Fruit fly (Drosophila melanogaster) whole organism, prepupa: ENCODE data around the gene CG31697.

Source experiments
- CG10669 ChIP-seq: fragments of 200-800 bp; sonication (Bioruptor generic); optimal IDR thresholded peaks from 3 replicates; lab custom pipeline; 2018; ENCODE audit warnings: missing biosample characterization, mild to moderate bottlenecking, missing genetic modification characterization, moderate library complexity
- CG11762 ChIP-seq: fragments of 200-800 bp; sonication (Bioruptor generic); optimal IDR thresholded peaks from 3 replicates; lab custom pipeline; 2016; ENCODE audit warnings: missing biosample characterization, missing genetic modification characterization; ENCODE audit not compliant: insufficient read depth
- CG11902 ChIP-seq: fragments of 200-800 bp; sonication (Bioruptor generic); optimal IDR thresholded peaks from 3 replicates; lab custom pipeline; 2016; ENCODE audit warnings: missing biosample characterization, missing genetic modification characterization
- CG1621 ChIP-seq: fragments of 200-800 bp; sonication (Bioruptor generic); optimal IDR thresholded peaks from 3 replicates; lab custom pipeline; 2018; ENCODE audit warnings: missing biosample characterization, mild to moderate bottlenecking, missing genetic modification characterization
- CG16779 ChIP-seq: fragments of 200-800 bp; sonication (Bioruptor generic); optimal IDR thresholded peaks from 3 replicates; lab custom pipeline; 2017; ENCODE audit warnings: missing biosample characterization, mild to moderate bottlenecking, missing genetic modification characterization
- CG3032 ChIP-seq: fragments of 200-800 bp; optimal IDR thresholded peaks from 2 replicates; lab custom pipeline; 2019; ENCODE audit warnings: missing biosample characterization, mild to moderate bottlenecking, missing genetic modification characterization, moderate library complexity
- CG32006 ChIP-seq: fragments of 200-800 bp; sonication (Bioruptor generic); optimal IDR thresholded peaks from 3 replicates; lab custom pipeline; 2017; ENCODE audit warnings: missing biosample characterization, mild to moderate bottlenecking, missing genetic modification characterization
- CG34406 ChIP-seq: fragments of 200-800 bp; sonication (Bioruptor generic); optimal IDR thresholded peaks from 3 replicates; lab custom pipeline; 2016; ENCODE audit warnings: missing biosample characterization, missing genetic modification characterization
- CG3919 ChIP-seq: fragments of 200-800 bp; sonication (Bioruptor generic); optimal IDR thresholded peaks from 3 replicates; lab custom pipeline; 2016; ENCODE audit warnings: missing biosample characterization, missing genetic modification characterization
- CG4318 ChIP-seq: fragments of 200-800 bp; sonication (Bioruptor generic); optimal IDR thresholded peaks from 3 replicates; lab custom pipeline; 2017; ENCODE audit warnings: missing biosample characterization, mild to moderate bottlenecking, missing genetic modification characterization
- CG6163 ChIP-seq: fragments of 200-800 bp; sonication (Bioruptor generic); IDR thresholded peaks from 3 replicates; pipeline ENCODE4 v1.3.6; 2022; ENCODE audit warnings: missing biosample characterization, missing genetic modification characterization
- CG6792 ChIP-seq: fragments of 200-800 bp; sonication (Bioruptor generic); optimal IDR thresholded peaks from 3 replicates; lab custom pipeline; 2016; ENCODE audit warnings: missing biosample characterization, missing genetic modification characterization
- CG6808 ChIP-seq: fragments of 200-800 bp; sonication (Bioruptor generic); optimal IDR thresholded peaks from 3 replicates; lab custom pipeline; 2017; ENCODE audit warnings: missing biosample characterization, missing genetic modification characterization, mild to moderate bottlenecking, moderate library complexity, missing genetic modification reagents
- CG6854 ChIP-seq: fragments of 200-800 bp; sonication (Bioruptor generic); optimal IDR thresholded peaks from 2 replicates; lab custom pipeline; 2017; ENCODE audit warnings: missing biosample characterization, mild to moderate bottlenecking, missing genetic modification characterization
- CG8119 ChIP-seq: fragments of 200-800 bp; sonication (Bioruptor generic); IDR thresholded peaks from 3 replicates; pipeline ENCODE4 v1.3.6; 2022; ENCODE audit warnings: missing biosample characterization, missing genetic modification characterization
- CG8319 ChIP-seq: fragments of 200-800 bp; sonication (Bioruptor generic); optimal IDR thresholded peaks from 3 replicates; lab custom pipeline; 2016; ENCODE audit warnings: missing biosample characterization, missing genetic modification characterization
- CG9139 ChIP-seq: fragments of 200-800 bp; sonication (Bioruptor generic); optimal IDR thresholded peaks from 3 replicates; lab custom pipeline; 2017; ENCODE audit warnings: missing biosample characterization, mild to moderate bottlenecking, missing genetic modification characterization
- Eip75B ChIP-seq: fragments of 200-800 bp; sonication (Bioruptor generic); optimal IDR thresholded peaks from 3 replicates; lab custom pipeline; 2016; ENCODE audit warnings: missing biosample characterization, missing genetic modification characterization
- Eip78C ChIP-seq: fragments of 200-800 bp; sonication (Bioruptor generic); peaks from one replicate; lab custom pipeline; 2016; ENCODE audit warnings: missing biosample characterization, missing genetic modification characterization
- Eip93F ChIP-seq: fragments of 200-800 bp; sonication (Bioruptor generic); optimal IDR thresholded peaks from 2 replicates; lab custom pipeline; 2016; ENCODE audit warnings: missing biosample characterization, mild to moderate bottlenecking, missing genetic modification characterization
- Ets21C ChIP-seq: fragments of 200-800 bp; sonication (Bioruptor generic); optimal IDR thresholded peaks from 3 replicates; lab custom pipeline; 2016; ENCODE audit warnings: missing biosample characterization, missing genetic modification characterization
- Ets96B ChIP-seq: fragments of 200-800 bp; optimal IDR thresholded peaks from 2 replicates; lab custom pipeline; 2019; ENCODE audit warnings: missing biosample characterization, mild to moderate bottlenecking, missing genetic modification characterization, moderate library complexity
- Gug ChIP-seq: fragments of 200-800 bp; sonication (Bioruptor generic); IDR thresholded peaks from 2 replicates; pipeline ENCODE4 v1.3.6; 2022; ENCODE audit warnings: missing biosample characterization, missing genetic modification characterization
- Hr38 ChIP-seq: sonication (Bioruptor generic); optimal IDR thresholded peaks from 2 replicates; lab custom pipeline; 2016; ENCODE audit warnings: missing biosample characterization, missing genetic modification characterization
- Hr39 ChIP-seq: fragments of 200-800 bp; sonication (Bioruptor generic); optimal IDR thresholded peaks from 2 replicates; lab custom pipeline; 2016; ENCODE audit warnings: missing biosample characterization, missing genetic modification characterization
- Hr4 ChIP-seq: fragments of 200-800 bp; sonication (Bioruptor generic); optimal IDR thresholded peaks from 3 replicates; lab custom pipeline; 2016; ENCODE audit warnings: missing biosample characterization, missing genetic modification characterization
- Lpt ChIP-seq: fragments of 200-800 bp; sonication (Bioruptor generic); optimal IDR thresholded peaks from 3 replicates; lab custom pipeline; 2016; ENCODE audit warnings: missing biosample characterization, missing genetic modification characterization
- Met ChIP-seq: fragments of 200-800 bp; sonication (Bioruptor generic); optimal IDR thresholded peaks from 3 replicates; lab custom pipeline; 2016; ENCODE audit warnings: missing biosample characterization, missing genetic modification characterization
- OdsH ChIP-seq: fragments of 200-800 bp; sonication (Bioruptor generic); optimal IDR thresholded peaks from 3 replicates; lab custom pipeline; 2016; ENCODE audit warnings: missing biosample characterization, missing genetic modification characterization
- Smox ChIP-seq: fragments of 200-800 bp; sonication (Bioruptor generic); optimal IDR thresholded peaks from 3 replicates; lab custom pipeline; 2016; ENCODE audit warnings: missing biosample characterization, missing genetic modification characterization
- Sox102F ChIP-seq: fragments of 200-800 bp; sonication (Bioruptor generic); optimal IDR thresholded peaks from 2 replicates; lab custom pipeline; 2016; ENCODE audit warnings: missing biosample characterization, mild to moderate bottlenecking, missing genetic modification characterization
- Sox15 ChIP-seq: fragments of 200-800 bp; sonication (Bioruptor generic); optimal IDR thresholded peaks from 3 replicates; lab custom pipeline; 2016; ENCODE audit warnings: missing biosample characterization, missing genetic modification characterization
- achi ChIP-seq: fragments of 200-800 bp; sonication (Bioruptor generic); optimal IDR thresholded peaks from 3 replicates; lab custom pipeline; 2016; ENCODE audit warnings: missing biosample characterization, missing genetic modification characterization
- acj6 ChIP-seq: fragments of 200-800 bp; sonication (Bioruptor generic); optimal IDR thresholded peaks from 3 replicates; lab custom pipeline; 2016; ENCODE audit warnings: missing biosample characterization, missing genetic modification characterization
- cyc ChIP-seq: fragments of 200-800 bp; sonication (Bioruptor generic); optimal IDR thresholded peaks from 3 replicates; lab custom pipeline; 2016; ENCODE audit warnings: missing biosample characterization, missing genetic modification characterization
- dsx ChIP-seq: fragments of 200-800 bp; optimal IDR thresholded peaks from 3 replicates; lab custom pipeline; 2019; ENCODE audit warnings: missing biosample characterization, mild to moderate bottlenecking, missing genetic modification characterization, moderate library complexity; ENCODE audit not compliant: poor library complexity, severe bottlenecking
- eg ChIP-seq: fragments of 200-800 bp; sonication (Bioruptor generic); IDR thresholded peaks from 3 replicates; pipeline ENCODE4 v1.3.6; 2022; ENCODE audit warnings: missing biosample characterization, missing genetic modification characterization
- fd59A ChIP-seq: fragments of 200-800 bp; sonication (Bioruptor generic); optimal IDR thresholded peaks from 2 replicates; lab custom pipeline; 2017; ENCODE audit warnings: missing biosample characterization, mild to moderate bottlenecking, missing genetic modification characterization, missing genetic modification reagents
- fd85E ChIP-seq: fragments of 200-800 bp; sonication (Bioruptor generic); optimal IDR thresholded peaks from 3 replicates; lab custom pipeline; 2016; ENCODE audit warnings: missing biosample characterization, missing genetic modification characterization
- lz ChIP-seq: fragments of 200-800 bp; sonication (Bioruptor generic); optimal IDR thresholded peaks from 3 replicates; lab custom pipeline; 2016; ENCODE audit warnings: missing biosample characterization, missing genetic modification characterization
- net ChIP-seq: fragments of 200-800 bp; sonication (Bioruptor generic); optimal IDR thresholded peaks from 3 replicates; lab custom pipeline; 2016; ENCODE audit warnings: missing biosample characterization, missing genetic modification characterization
- pdm3 ChIP-seq: fragments of 200-800 bp; sonication (Bioruptor generic); optimal IDR thresholded peaks from 3 replicates; lab custom pipeline; 2016; ENCODE audit warnings: missing biosample characterization, missing genetic modification characterization
- salr ChIP-seq, 2 experiments: fragments of 200-800 bp; sonication (Bioruptor generic); optimal IDR thresholded peaks; 3 replicates each; lab custom pipeline; 2016 to 2018; ENCODE audit warnings: missing biosample characterization in 2 of 2, missing genetic modification characterization in 2 of 2, mild to moderate bottlenecking in 1 of 2
- spab ChIP-seq: fragments of 200-800 bp; sonication (Bioruptor generic); optimal IDR thresholded peaks from 2 replicates; lab custom pipeline; 2017; ENCODE audit warnings: missing biosample characterization, mild to moderate bottlenecking, missing genetic modification characterization, missing genetic modification reagents
- ss ChIP-seq, 2 experiments: fragments of 200-800 bp; sonication (Bioruptor generic); optimal IDR thresholded peaks; 2 replicates in 1 of 2; 3 replicates in 1 of 2; lab custom pipeline; 2017 to 2018; ENCODE audit warnings: mild to moderate bottlenecking in 2 of 2, missing biosample characterization in 2 of 2, missing genetic modification characterization in 2 of 2, moderate library complexity in 1 of 2
- topi ChIP-seq: fragments of 200-800 bp; sonication (Bioruptor generic); optimal IDR thresholded peaks from 3 replicates; lab custom pipeline; 2016; ENCODE audit warnings: missing biosample characterization, missing genetic modification characterization
- vri ChIP-seq: fragments of 200-800 bp; sonication (Bioruptor generic); optimal IDR thresholded peaks from 3 replicates; lab custom pipeline; 2016; ENCODE audit warnings: missing biosample characterization, mild to moderate bottlenecking, missing genetic modification characterization

CG31697 gene

dm6 chr2L:19533247-19533646 lies 2.0 kb upstream of the CG31697 start, which contains the start of gene CG33116 (continued):
- TF ChIP-seq CG8119 (peak; percentile 83), Met (GFP tag; lab: Kevin White, UChicago) (peak; percentile 88), vri (GFP tag; lab: Kevin White, UChicago) (peak; percentile 88), Hr38 (GFP tag; lab: Kevin White, UChicago) (peak; percentile 3), CG1621 (peak; percentile 77), topi (GFP tag; lab: Kevin White, UChicago) (peak; percentile 84), pdm3 (GFP tag; lab: Kevin White, UChicago) (peak; percentile 87), salr (GFP tag; optimal IDR thresholded peaks at IDR 0.05; lab: Kevin White, UChicago) (peak; percentile 64 to 84), Eip93F (peak; percentile 33), Ets96B (tag; lab: Kevin White, UChicago) (peak; percentile 73), CG9139 (GFP tag; lab: Kevin White, UChicago) (peak; percentile 51), fd59A (peak; percentile 70), spab (GFP tag; lab: Kevin White, UChicago) (peak; percentile 70), Hr4 (peak; percentile 92), CG6854 (GFP tag; lab: Kevin White, UChicago) (peak; percentile 71), Ets21C (GFP tag; lab: Kevin White, UChicago) (peak; percentile 64), CG11762 (GFP tag; lab: Kevin White, UChicago) (peak; percentile 72), cyc (GFP tag; lab: Kevin White, UChicago) (peak; percentile 86), CG34406 (GFP tag; lab: Kevin White, UChicago) (peak; percentile 75), fd85E (GFP tag; lab: Kevin White, UChicago) (peak; percentile 69), lz (GFP tag; lab: Kevin White, UChicago) (peak; percentile 87), eg (GFP tag; lab: Robert Waterston, UW) (peak; percentile 88), CG6792 (GFP tag; lab: Kevin White, UChicago) (peak; percentile 79), Eip78C (peak; percentile 96), Gug (GFP tag; lab: Robert Waterston, UW) (peak; percentile 74), CG4318 (GFP tag; lab: Kevin White, UChicago) (peak; percentile 75), CG6808 (peak; percentile 76), Sox15 (GFP tag; lab: Kevin White, UChicago) (peak; percentile 61), ss (GFP tag; optimal IDR thresholded peaks at IDR 0.05; lab: Kevin White, UChicago) (peak; percentile 56 to 75), CG3032 (tag; lab: Kevin White, UChicago) (peak; percentile 77)
- TF ChIP-seq, all 60 proteins: peak for 60

- TF ChIP-seq Smox = peak; percentile 96
- peak; percentile 94 for TF ChIP-seq CG3919 (GFP tag; lab: Kevin White, UChicago)
- TF ChIP-seq CG6163 (GFP tag; lab: Robert Waterston, UW) = peak; percentile 87
- peak; percentile 89 for TF ChIP-seq OdsH (GFP tag; lab: Kevin White, UChicago)
- TF ChIP-seq topi (GFP tag; lab: Kevin White, UChicago) = peak; percentile 96
- TF ChIP-seq CG3032 (tag; lab: Kevin White, UChicago) = peak; percentile 76
- peak; percentile 83 for TF ChIP-seq net (GFP tag; lab: Kevin White, UChicago)
- TF ChIP-seq ss (GFP tag; optimal IDR thresholded peaks at IDR 0.05; lab: Kevin White, UChicago) = peak; percentile 50 to 74
- peak; percentile 74 for TF ChIP-seq CG10669 (GFP tag; lab: Kevin White, UChicago)
- TF ChIP-seq Ets21C (GFP tag; lab: Kevin White, UChicago) = peak; percentile 94
- peak; percentile 72 for TF ChIP-seq eg (GFP tag; lab: Robert Waterston, UW)
- TF ChIP-seq Eip93F = peak; percentile 94
- peak; percentile 93 for TF ChIP-seq acj6 (GFP tag; lab: Kevin White, UChicago)
- peak; percentile 63 for TF ChIP-seq spab (GFP tag; lab: Kevin White, UChicago)
- peak; percentile 69 for TF ChIP-seq dsx (GFP tag; lab: Kevin White, UChicago)
- peak; percentile 81 for TF ChIP-seq CG11902
- peak; percentile 88 for TF ChIP-seq pdm3 (GFP tag; lab: Kevin White, UChicago)
- TF ChIP-seq achi = peak; percentile 92
- peak; percentile 76 for TF ChIP-seq Sox15 (GFP tag; lab: Kevin White, UChicago)
- TF ChIP-seq Hr39 (GFP tag; lab: Kevin White, UChicago) = peak; percentile 96
- peak; percentile 88 for TF ChIP-seq Lpt (GFP tag; lab: Kevin White, UChicago)
- peak; percentile 96 for TF ChIP-seq Eip78C
- no peak for TF ChIP-seq Hr38 (GFP tag; lab: Kevin White, UChicago)
- TF ChIP-seq cyc (GFP tag; lab: Kevin White, UChicago) = peak; percentile 96
- peak; percentile 66 for TF ChIP-seq CG16779
- TF ChIP-seq Eip75B (GFP tag; lab: Kevin White, UChicago) = peak; percentile 93
- peak; percentile 95 for TF ChIP-seq CG32006 (GFP tag; lab: Kevin White, UChicago)
- TF ChIP-seq Sox102F (GFP tag; lab: Kevin White, UChicago) = peak; percentile 95
- TF ChIP-seq CG8319 = peak; percentile 84
- peak; percentile 83 for TF ChIP-seq vri (GFP tag; lab: Kevin White, UChicago)
Measured at dm6 chr2L:19537779-19538456, 2.7 kb downstream of the CG31697 start, which contains the start of gene CG13082. Gene CG13082 (plus strand): TSS chr2L:19538425.
